Worm (Caenorhabditis elegans): ENCODE data around the gene fat-5.

DNA sequence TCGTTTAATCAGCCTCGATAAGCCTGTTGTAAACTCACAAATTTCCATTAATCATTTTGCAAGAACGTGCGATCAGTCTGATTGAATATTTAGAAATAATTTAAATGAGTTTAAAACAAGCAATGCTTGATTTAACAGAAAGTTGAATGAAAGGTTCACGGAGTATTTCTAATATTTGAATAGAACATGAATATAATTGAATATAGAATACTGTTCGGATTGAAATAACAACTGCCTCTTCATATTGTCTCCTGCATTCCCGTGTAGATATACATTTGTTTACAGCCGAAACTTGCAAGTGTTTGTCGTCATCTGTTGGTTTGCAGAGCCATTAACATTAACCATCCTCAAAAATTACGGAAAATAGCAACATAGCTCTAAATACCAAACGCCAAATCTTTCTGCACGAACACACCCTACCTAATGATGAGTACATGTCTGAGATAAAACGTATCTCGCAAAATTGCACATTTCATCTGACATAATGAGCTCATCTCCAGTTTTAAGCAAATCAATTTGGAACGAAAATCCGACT is 24.0 kb upstream of the fat-5 start, which contains the start of the genes Y26G10.5 and srh-32:
- no peak for TF ChIP-seq lin-35 (GFP tag; optimal IDR thresholded peaks at IDR 0.05)
- no peak for TF ChIP-seq pqm-1 (tag; optimal IDR thresholded peaks at IDR 0.05)
- TF ChIP-seq nhr-76 (tag; optimal IDR thresholded peaks at IDR 0.05) = no peak

Data from whole organism, L1 larva.